Worm (Caenorhabditis elegans) whole organism, midembryonic: Measurements from ENCODE around the gene F38A5.2.

Experiments used
- T22C8.4 ChIP-seq: fragments of 200-800 bp; sonication (Bioruptor generic); IDR thresholded peaks from 2 replicates; pipeline ENCODE4 v1.3.6; 2022; ENCODE audit warnings: missing genetic modification characterization, missing compliant biosample characterization
- cog-1 ChIP-seq: sonication (generic microtip); optimal IDR thresholded peaks from 2 replicates; lab custom pipeline; 2016; ENCODE audit warnings: missing genetic modification characterization, missing compliant biosample characterization
- flt-1 ChIP-seq: fragments of 200-800 bp; sonication (Bioruptor generic); IDR thresholded peaks from 2 replicates; pipeline ENCODE4 v1.3.6; 2022; ENCODE audit warnings: missing genetic modification characterization, missing compliant biosample characterization
- klf-2 ChIP-seq: fragments of 200-800 bp; sonication (Bioruptor generic); conservative IDR thresholded peaks from 2 replicates; pipeline ENCODE4 v1.3.6; 2022; ENCODE audit warnings: missing genetic modification reagents, missing genetic modification characterization, missing compliant biosample characterization
- ref-1 ChIP-seq: fragments of 200-800 bp; sonication (Bioruptor generic); conservative IDR thresholded peaks from 2 replicates; pipeline ENCODE4 v1.3.6; 2022; ENCODE audit warnings: missing genetic modification reagents, missing genetic modification characterization, missing compliant biosample characterization
- tab-1 ChIP-seq: fragments of 200-800 bp; sonication (Bioruptor generic); IDR thresholded peaks from 2 replicates; pipeline ENCODE4 v1.3.6; 2022; ENCODE audit warnings: missing genetic modification characterization, missing compliant biosample characterization

DNA sequence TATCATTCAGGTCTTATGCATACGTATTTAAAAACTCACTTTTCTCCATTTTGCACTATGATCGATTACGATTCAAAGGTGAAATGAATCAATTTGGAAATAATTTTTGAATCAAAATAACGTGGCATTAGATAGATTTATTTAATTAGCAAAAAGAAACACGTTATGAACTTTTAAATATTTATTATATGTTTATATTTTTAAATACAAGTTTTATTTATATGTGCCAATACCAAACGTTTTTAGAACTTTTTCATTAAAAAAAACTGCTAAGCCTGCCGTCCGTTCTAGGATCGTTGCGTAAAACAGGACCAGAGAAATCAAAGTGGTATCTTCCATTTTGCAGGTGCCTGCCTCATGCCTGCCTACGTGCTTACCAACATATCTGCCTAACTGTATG lies 12.1 kb upstream of the F38A5.2 start, which contains the start of gene F38A5.6:
- TF ChIP-seq T22C8.4 (GFP tag; lab: Robert Waterston, UW) (no peak), flt-1 (GFP tag; lab: Robert Waterston, UW) (no peak), cog-1 (no peak), ref-1 (no peak), klf-2 (GFP tag; lab: Robert Waterston, UW) (no peak), tab-1 (GFP tag; lab: Robert Waterston, UW) (no peak)
